Fruit fly (Drosophila melanogaster): ENCODE data around the gene cm.

The cm gene

DNA sequence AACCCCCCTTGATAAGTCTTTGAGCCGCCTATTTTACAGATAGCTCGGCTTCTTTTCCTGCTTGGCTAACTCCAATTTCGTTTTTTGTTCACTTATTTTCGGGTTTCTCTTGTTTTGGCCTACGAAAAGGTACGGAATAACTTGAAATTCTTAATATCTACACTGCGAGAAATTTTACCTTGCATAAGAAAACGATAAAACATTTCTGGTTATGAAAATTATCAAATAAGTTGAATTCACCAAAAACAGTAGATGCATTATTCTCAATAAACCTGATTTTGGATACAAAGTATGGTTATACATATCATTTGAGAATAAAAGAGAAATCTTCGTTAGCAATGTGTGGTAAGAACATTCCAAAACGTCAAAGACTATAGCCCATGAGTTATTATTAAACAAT is 28.9 kb downstream of the cm start (continued):
- TF ChIP-seq CG2202 (tag; optimal IDR thresholded peaks at IDR 0.05) (no peak), CG12744 (GFP tag; optimal IDR thresholded peaks at IDR 0.05) (no peak), CG10267 (tag; optimal IDR thresholded peaks at IDR 0.05) (peak; percentile 51), CG5245 (GFP tag; optimal IDR thresholded peaks at IDR 0.05) (no peak), zen2 (GFP tag; IDR thresholded peaks at IDR 0.05; ENCODE audit: partially characterized antibody) (no peak), Hr51 (GFP tag; optimal IDR thresholded peaks at IDR 0.05) (peak in 1 of 2 experiments; percentile 42), Taf1 (GFP tag; IDR thresholded peaks at IDR 0.05) (no peak), Six4 (GFP tag; optimal IDR thresholded peaks at IDR 0.05) (no peak), CG13424 (tag; optimal IDR thresholded peaks at IDR 0.05) (peak; percentile 19), CG6854 (GFP tag; optimal IDR thresholded peaks at IDR 0.05) (no peak), Camta (GFP tag; optimal IDR thresholded peaks at IDR 0.05) (no peak), Deaf1 (tag; optimal IDR thresholded peaks at IDR 0.05) (no peak), abd-A (tag; optimal IDR thresholded peaks at IDR 0.05) (no peak), CG3995 (GFP tag; optimal IDR thresholded peaks at IDR 0.05) (no peak), NK7.1 (GFP tag; optimal IDR thresholded peaks at IDR 0.05) (peak; percentile 28), Ada2b (GFP tag; IDR thresholded peaks at IDR 0.05) (no peak), luna (GFP tag; optimal IDR thresholded peaks at IDR 0.05) (no peak), pum (GFP tag; optimal IDR thresholded peaks at IDR 0.05) (no peak), croc (GFP tag; conservative IDR thresholded peaks at IDR 0.05) (no peak), br (optimal IDR thresholded peaks at IDR 0.05) (no peak), cad (GFP tag; optimal IDR thresholded peaks at IDR 0.05) (no peak), ERR (GFP tag; optimal IDR thresholded peaks at IDR 0.05) (no peak), Dek (tag; optimal IDR thresholded peaks at IDR 0.05) (no peak), CG18262 (tag; optimal IDR thresholded peaks at IDR 0.05) (peak; percentile 66), CG42726 (GFP tag; IDR thresholded peaks at IDR 0.05; ENCODE audit: partially characterized antibody) (no peak), Dip2 (GFP tag; IDR thresholded peaks at IDR 0.05) (no peak), Kr (GFP tag; optimal IDR thresholded peaks at IDR 0.05) (no peak), Ssrp (tag; optimal IDR thresholded peaks at IDR 0.05) (peak; percentile 35), org-1 (GFP tag; optimal IDR thresholded peaks at IDR 0.05) (no peak), zen (tag; optimal IDR thresholded peaks at IDR 0.05) (peak; percentile 25), HmgZ (tag; optimal IDR thresholded peaks at IDR 0.05) (no peak), CG11695 (GFP tag; IDR thresholded peaks at IDR 0.05) (peak; percentile 42; the same call in 1 of the 3 replicates), ind (GFP tag; optimal IDR thresholded peaks at IDR 0.05) (peak; percentile 15), Nf-YA (GFP tag; IDR thresholded peaks at IDR 0.05) (no peak), E2f2 (GFP tag; IDR thresholded peaks at IDR 0.05) (no peak), sim (GFP tag; IDR thresholded peaks at IDR 0.05) (no peak), scrt (GFP tag; optimal IDR thresholded peaks at IDR 0.05) (no peak), Fer2 (tag; optimal IDR thresholded peaks at IDR 0.05) (no peak), Gug (GFP tag; IDR thresholded peaks at IDR 0.05) (no peak), trem (tag; optimal IDR thresholded peaks at IDR 0.05) (peak; percentile 46), CG4282 (GFP tag; optimal IDR thresholded peaks at IDR 0.05) (no peak), CG1233 (GFP tag; optimal IDR thresholded peaks at IDR 0.05) (no peak), CG9609 (GFP tag; optimal IDR thresholded peaks at IDR 0.05) (peak; percentile 38), CG17612 (GFP tag; IDR thresholded peaks at IDR 0.05) (no peak), gcm (GFP tag; optimal IDR thresholded peaks at IDR 0.05) (peak; percentile 19), CG7963 (GFP tag; IDR thresholded peaks at IDR 0.05; ENCODE audit: partially characterized antibody) (no peak), Lhr (GFP tag; optimal IDR thresholded peaks at IDR 0.05) (no peak), pb (GFP tag; optimal IDR thresholded peaks at IDR 0.05) (no peak), CG1647 (GFP tag; optimal IDR thresholded peaks at IDR 0.05) (no peak), hbn (GFP tag; IDR thresholded peaks at IDR 0.05; ENCODE audit: partially characterized antibody) (no peak), CoRest (tag; optimal IDR thresholded peaks at IDR 0.05) (peak; percentile 54), row (GFP tag; IDR thresholded peaks at IDR 0.05) (peak; percentile 52)
